Fruit fly (Drosophila melanogaster) whole organism, embryonic: ENCODE data around the gene qtc.

Source experiments
- Antp ChIP-seq: fragments of 200-800 bp; sonication (Bioruptor generic); optimal IDR thresholded peaks from 3 replicates; lab custom pipeline; 2016; ENCODE audit warnings: missing biosample characterization, missing genetic modification characterization
- BEAF-32 ChIP-seq: fragments of 200-800 bp; sonication (Bioruptor generic); optimal IDR thresholded peaks from 3 replicates; lab custom pipeline; 2017; ENCODE audit warnings: missing biosample characterization, missing genetic modification characterization, mild to moderate bottlenecking, moderate library complexity, missing genetic modification reagents
- CG10565 ChIP-seq: fragments of 200-800 bp; sonication (Bioruptor generic); optimal IDR thresholded peaks from 3 replicates; lab custom pipeline; 2016; ENCODE audit warnings: missing biosample characterization, mild to moderate bottlenecking, missing genetic modification characterization
- CG12155 ChIP-seq: fragments of 200-800 bp; sonication (Bioruptor generic); optimal IDR thresholded peaks from 3 replicates; lab custom pipeline; 2016; ENCODE audit warnings: missing biosample characterization, missing genetic modification characterization
- CG12299 ChIP-seq: fragments of 200-800 bp; sonication (Bioruptor generic); optimal IDR thresholded peaks from 2 replicates; lab custom pipeline; 2018; ENCODE audit warnings: missing biosample characterization, mild to moderate bottlenecking, missing genetic modification characterization
- CG1233 ChIP-seq: fragments of 200-800 bp; sonication (Bioruptor generic); optimal IDR thresholded peaks from 4 replicates; lab custom pipeline; 2018; ENCODE audit warnings: missing biosample characterization, mild to moderate bottlenecking, missing genetic modification characterization
- CG12391 ChIP-seq: fragments of 200-800 bp; sonication (Bioruptor generic); optimal IDR thresholded peaks from 3 replicates; lab custom pipeline; 2018; ENCODE audit warnings: missing biosample characterization, mild to moderate bottlenecking, missing genetic modification characterization, moderate library complexity
- CG16779 ChIP-seq: fragments of 200-800 bp; sonication (Bioruptor generic); IDR thresholded peaks from 2 replicates; pipeline ENCODE4 v1.3.6; 2022; ENCODE audit warnings: missing biosample characterization, missing genetic modification characterization
- CG2116 ChIP-seq: fragments of 200-800 bp; sonication (Bioruptor generic); optimal IDR thresholded peaks from 3 replicates; lab custom pipeline; 2018; ENCODE audit warnings: missing biosample characterization, mild to moderate bottlenecking, missing genetic modification characterization
- CG31224 ChIP-seq: fragments of 200-800 bp; sonication (Bioruptor generic); IDR thresholded peaks from 2 replicates; pipeline ENCODE4 v1.3.6; 2022; ENCODE audit warnings: missing biosample characterization, missing genetic modification characterization
- CG34422 ChIP-seq: fragments of 200-800 bp; sonication (Bioruptor generic); IDR thresholded peaks from 3 replicates; pipeline ENCODE4 v1.3.6; 2022; ENCODE audit warnings: missing biosample characterization, missing genetic modification characterization
- CG3847 ChIP-seq: fragments of 200-800 bp; sonication (Bioruptor generic); IDR thresholded peaks from 2 replicates; pipeline ENCODE4 v1.3.6; 2022; ENCODE audit warnings: missing biosample characterization, missing genetic modification characterization
- CG4328 ChIP-seq: fragments of 200-800 bp; sonication (Bioruptor generic); optimal IDR thresholded peaks from 3 replicates; lab custom pipeline; 2017; ENCODE audit warnings: missing biosample characterization, missing genetic modification reagents, missing genetic modification characterization
- CG43689 ChIP-seq: fragments of 200-800 bp; sonication (Bioruptor generic); IDR thresholded peaks from 2 replicates; pipeline ENCODE4 v1.3.6; 2022; ENCODE audit warnings: missing biosample characterization, missing genetic modification characterization
- CG7271 ChIP-seq: fragments of 200-800 bp; sonication (Bioruptor generic); optimal IDR thresholded peaks from 2 replicates; lab custom pipeline; 2018; ENCODE audit warnings: missing biosample characterization, mild to moderate bottlenecking, missing genetic modification characterization, moderate library complexity
- CG8290 ChIP-seq, 3 experiments: fragments of 200-800 bp; sonication (Bioruptor generic); optimal IDR thresholded peaks; 2 replicates each; lab custom pipeline; 2016 to 2019; ENCODE audit warnings: missing biosample characterization in 3 of 3, missing genetic modification characterization in 3 of 3, mild to moderate bottlenecking in 2 of 3, moderate library complexity in 1 of 3
- CG9727 ChIP-seq: fragments of 200-800 bp; sonication (Bioruptor generic); optimal IDR thresholded peaks from 3 replicates; lab custom pipeline; 2017; ENCODE audit warnings: missing biosample characterization, mild to moderate bottlenecking, missing genetic modification characterization
- CG9797 ChIP-seq: fragments of 200-800 bp; sonication (Bioruptor generic); optimal IDR thresholded peaks from 3 replicates; lab custom pipeline; 2018; ENCODE audit warnings: missing biosample characterization, mild to moderate bottlenecking, missing genetic modification characterization
- Camta ChIP-seq: fragments of 200-800 bp; sonication (Bioruptor generic); optimal IDR thresholded peaks from 2 replicates; lab custom pipeline; 2016; ENCODE audit warnings: missing biosample characterization, missing genetic modification characterization
- D ChIP-seq, 2 experiments: fragments of 200-800 bp in 1 of 2; fragments of >200 bp in 1 of 2; sonication (Bioruptor generic) in 1 of 2; optimal IDR thresholded peaks; 2 replicates in 1 of 2; 3 replicates in 1 of 2; lab custom pipeline; 2017; ENCODE audit warnings: mild to moderate bottlenecking in 1 of 2, missing biosample characterization in 1 of 2, missing genetic modification characterization in 1 of 2, missing genetic modification reagents in 1 of 2
- Lpt ChIP-seq: fragments of >200 bp; optimal IDR thresholded peaks from 2 replicates; lab custom pipeline; 2018; ENCODE audit warnings: missing biosample characterization, missing genetic modification characterization
- Max ChIP-seq: fragments of 200-800 bp; sonication (Bioruptor generic); optimal IDR thresholded peaks from 2 replicates; lab custom pipeline; 2016; ENCODE audit warnings: missing biosample characterization, mild to moderate bottlenecking, missing genetic modification characterization
- Mes4 ChIP-seq: fragments of 200-800 bp; sonication (Bioruptor generic); optimal IDR thresholded peaks from 2 replicates; lab custom pipeline; 2016; ENCODE audit warnings: missing biosample characterization, missing genetic modification characterization
- Oaz ChIP-seq: fragments of 200-800 bp; sonication (Bioruptor generic); IDR thresholded peaks from 2 replicates; pipeline ENCODE4 v1.3.6; 2022; ENCODE audit warnings: missing biosample characterization, missing genetic modification characterization
- Rfx ChIP-seq: fragments of 200-800 bp; sonication (Bioruptor generic); IDR thresholded peaks from 2 replicates; pipeline ENCODE4 v1.3.6; 2022; ENCODE audit warnings: missing biosample characterization, missing genetic modification characterization
- Sin3A ChIP-seq: fragments of >200 bp; optimal IDR thresholded peaks from 2 replicates; lab custom pipeline; 2018
- Sry-δ ChIP-seq: fragments of 200-800 bp; sonication (Bioruptor generic); optimal IDR thresholded peaks from 2 replicates; lab custom pipeline; 2016; ENCODE audit warnings: missing biosample characterization, missing genetic modification characterization
- YL-1 ChIP-seq: fragments of 200-800 bp; sonication (Bioruptor generic); optimal IDR thresholded peaks from 3 replicates; lab custom pipeline; 2017; ENCODE audit warnings: missing biosample characterization, mild to moderate bottlenecking, missing genetic modification characterization
- ara ChIP-seq: fragments of 200-800 bp; sonication (Bioruptor generic); IDR thresholded peaks from 2 replicates; pipeline ENCODE4 v1.3.6; 2022; ENCODE audit warnings: missing biosample characterization, missing genetic modification characterization
- btn ChIP-seq: fragments of 200-800 bp; sonication (Bioruptor generic); optimal IDR thresholded peaks from 2 replicates; lab custom pipeline; 2016; ENCODE audit warnings: missing biosample characterization, missing genetic modification characterization
- cg ChIP-seq: fragments of 200-800 bp; sonication (Bioruptor generic); optimal IDR thresholded peaks from 3 replicates; lab custom pipeline; 2019; ENCODE audit warnings: missing biosample characterization, mild to moderate bottlenecking, missing genetic modification characterization, moderate library complexity
- ci ChIP-seq: fragments of 200-800 bp; sonication (Bioruptor generic); IDR thresholded peaks from 3 replicates; pipeline ENCODE4 v1.3.6; 2022; ENCODE audit warnings: missing biosample characterization, missing genetic modification characterization
- crp ChIP-seq, 2 experiments: fragments of 200-800 bp; sonication (Bioruptor generic); optimal IDR thresholded peaks; 2 replicates in 1 of 2; 3 replicates in 1 of 2; lab custom pipeline; 2017; ENCODE audit warnings: missing biosample characterization in 2 of 2, missing genetic modification characterization in 2 of 2, mild to moderate bottlenecking in 1 of 2, moderate library complexity in 1 of 2
- eyg ChIP-seq: fragments of 200-800 bp; sonication (Bioruptor generic); optimal IDR thresholded peaks from 3 replicates; lab custom pipeline; 2016; ENCODE audit warnings: missing biosample characterization, missing genetic modification characterization
- gcm ChIP-seq: fragments of 200-800 bp; sonication (Bioruptor generic); optimal IDR thresholded peaks from 2 replicates; lab custom pipeline; 2019; ENCODE audit warnings: missing biosample characterization, mild to moderate bottlenecking, missing genetic modification characterization, moderate library complexity
- gcm2 ChIP-seq: fragments of 200-800 bp; sonication (Bioruptor generic); optimal IDR thresholded peaks from 2 replicates; lab custom pipeline; 2016; ENCODE audit warnings: missing biosample characterization, missing genetic modification characterization
- gsb-n ChIP-seq: fragments of 200-800 bp; sonication (Bioruptor generic); optimal IDR thresholded peaks from 3 replicates; lab custom pipeline; 2018; ENCODE audit warnings: missing biosample characterization, mild to moderate bottlenecking, missing genetic modification characterization
- jumu ChIP-seq: fragments of 200-800 bp; sonication (Bioruptor generic); optimal IDR thresholded peaks from 3 replicates; lab custom pipeline; 2016; ENCODE audit warnings: missing biosample characterization, missing genetic modification characterization
- kah ChIP-seq: fragments of 200-800 bp; sonication (Bioruptor generic); optimal IDR thresholded peaks from 2 replicates; lab custom pipeline; 2018; ENCODE audit warnings: missing biosample characterization, mild to moderate bottlenecking, missing genetic modification characterization
- klu ChIP-seq: fragments of 200-800 bp; sonication (Bioruptor generic); IDR thresholded peaks from 2 replicates; pipeline ENCODE4 v1.3.6; 2022; ENCODE audit warnings: missing biosample characterization, missing genetic modification characterization
- lola ChIP-seq, 3 experiments: fragments of >200 bp in 2 of 3; fragments of 200-800 bp in 1 of 3; sonication (Bioruptor generic) in 1 of 3; optimal IDR thresholded peaks; 2 replicates each; lab custom pipeline; 2017 to 2019; ENCODE audit warnings: missing biosample characterization in 3 of 3, missing genetic modification characterization in 3 of 3, mild to moderate bottlenecking in 1 of 3, moderate library complexity in 1 of 3
- otp ChIP-seq: fragments of 200-800 bp; sonication (Bioruptor generic); IDR thresholded peaks from 3 replicates; pipeline ENCODE4, ENCODE4 v1.3.6; 2022; ENCODE audit warnings: missing biosample characterization, missing genetic modification characterization
- pb ChIP-seq: fragments of 200-800 bp; sonication (Bioruptor generic); optimal IDR thresholded peaks from 3 replicates; lab custom pipeline; 2016; ENCODE audit warnings: missing biosample characterization, missing genetic modification characterization
- sc ChIP-seq, 3 experiments: fragments of >200 bp in 2 of 3; fragments of 200-800 bp in 1 of 3; sonication (Bioruptor generic) in 1 of 3; optimal IDR thresholded peaks; 2 replicates in 2 of 3; 3 replicates in 1 of 3; lab custom pipeline; 2017; ENCODE audit warnings: mild to moderate bottlenecking in 1 of 3, missing biosample characterization in 1 of 3, missing genetic modification characterization in 1 of 3, missing genetic modification reagents in 1 of 3
- slou ChIP-seq: fragments of 200-800 bp; sonication (Bioruptor generic); optimal IDR thresholded peaks from 3 replicates; lab custom pipeline; 2016; ENCODE audit warnings: missing biosample characterization, missing genetic modification characterization
- tup ChIP-seq: fragments of 200-800 bp; sonication (Bioruptor generic); optimal IDR thresholded peaks from 2 replicates; lab custom pipeline; 2016; ENCODE audit warnings: missing biosample characterization, mild to moderate bottlenecking, missing genetic modification characterization, moderate library complexity
- twi ChIP-seq: fragments of 200-800 bp; optimal IDR thresholded peaks from 2 replicates; lab custom pipeline; 2019; ENCODE audit warnings: missing biosample characterization, mild to moderate bottlenecking, missing genetic modification characterization, moderate library complexity
- wor ChIP-seq: fragments of 200-800 bp; sonication (Bioruptor generic); IDR thresholded peaks from 2 replicates; pipeline ENCODE4 v1.3.6; 2022; ENCODE audit warnings: missing biosample characterization, missing genetic modification characterization
- zfh1 ChIP-seq: fragments of 200-800 bp; sonication (Bioruptor generic); IDR thresholded peaks from 3 replicates; pipeline ENCODE4 v1.3.6; 2022; ENCODE audit warnings: missing biosample characterization, missing genetic modification characterization

The qtc gene

DNA sequence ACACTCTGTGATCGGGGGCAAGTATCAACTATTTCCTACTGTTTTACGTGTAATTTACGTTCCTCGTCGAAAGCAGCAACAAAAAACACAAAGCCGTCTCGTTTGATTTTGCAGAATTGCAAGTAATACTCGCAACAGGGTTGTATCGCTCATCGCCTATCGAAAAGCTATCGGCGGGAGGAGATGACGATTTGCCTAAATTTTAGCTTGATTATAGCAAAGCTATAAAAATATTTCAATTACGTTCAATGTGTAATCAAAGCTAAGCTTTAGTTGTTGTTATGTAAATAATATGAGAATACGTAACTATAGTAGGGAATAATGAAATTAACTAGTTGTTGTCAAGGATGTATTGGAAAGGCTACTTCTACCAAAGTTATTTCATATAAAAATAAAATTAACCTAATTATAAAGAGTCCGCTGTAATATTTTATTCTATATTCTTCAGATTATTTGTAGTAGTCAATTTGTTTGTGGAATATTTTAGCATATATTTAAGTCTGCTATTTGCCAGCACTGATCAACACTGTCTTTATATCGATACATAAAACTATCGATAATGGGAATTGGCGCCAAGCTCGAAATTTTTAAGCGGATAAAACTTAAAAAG, 865 bp upstream of the qtc start, which contains the start of gene Rpn11 (continued):
- TF ChIP-seq CG16779, result no peak
- no peak for TF ChIP-seq CG10565
- 0 out of 2 replicates have a peak, but pooled peaks have one; percentile 18 for TF ChIP-seq ara
- no peak for TF ChIP-seq D (optimal IDR thresholded peaks at IDR 0.05; lab: Kevin White, UChicago)
- TF ChIP-seq D (GFP tag; optimal IDR thresholded peaks at IDR 0.05; lab: Kevin White, UChicago), result no peak
- TF ChIP-seq CG43689 (GFP tag; lab: Robert Waterston, UW), result no peak
- TF ChIP-seq klu (GFP tag; lab: Robert Waterston, UW), result no peak
- TF ChIP-seq twi (tag; lab: Kevin White, UChicago), result peak; percentile 43
- TF ChIP-seq Lpt (GFP tag; lab: Kevin White, UChicago), result no peak
- TF ChIP-seq CG1233 (GFP tag; lab: Kevin White, UChicago), result peak; percentile 30
- TF ChIP-seq eyg (GFP tag; lab: Kevin White, UChicago), result no peak
- no peak for TF ChIP-seq cg (GFP tag; lab: Kevin White, UChicago)
- TF ChIP-seq Oaz, result no peak
- TF ChIP-seq crp (GFP tag; optimal IDR thresholded peaks at IDR 0.05; lab: Kevin White, UChicago), result peak in 1 of 2 experiments; percentile 20
- TF ChIP-seq Max (GFP tag; lab: Kevin White, UChicago), result peak; percentile 46
- TF ChIP-seq kah (GFP tag; lab: Kevin White, UChicago), result no peak
- peak; percentile 79 for TF ChIP-seq CG9727
- no peak for TF ChIP-seq sc (optimal IDR thresholded peaks at IDR 0.05; lab: Kevin White, UChicago)
- peak; percentile 24 for TF ChIP-seq sc (GFP tag; optimal IDR thresholded peaks at IDR 0.05; lab: Kevin White, UChicago)
- TF ChIP-seq Sin3A (lab: Kevin White, UChicago), result peak; percentile 6
- TF ChIP-seq CG2116 (GFP tag; lab: Kevin White, UChicago), result peak; percentile 99
- peak; percentile 36 for TF ChIP-seq gcm (GFP tag; lab: Kevin White, UChicago)
- no peak for TF ChIP-seq CG12299 (tag; lab: Kevin White, UChicago)
- TF ChIP-seq gcm2 (GFP tag; lab: Kevin White, UChicago), result no peak
- peak; percentile 36 for TF ChIP-seq CG8290 (GFP tag; optimal IDR thresholded peaks at IDR 0.05; lab: Kevin White, UChicago)
- peak; percentile 16 to 58 for TF ChIP-seq CG8290 (tag; optimal IDR thresholded peaks at IDR 0.05; lab: Kevin White, UChicago)
- no peak for TF ChIP-seq CG7271
- TF ChIP-seq btn, result no peak
- TF ChIP-seq Rfx (GFP tag; lab: Robert Waterston, UW), result peak; percentile 52; the same call in 1 of the 2 replicates
- TF ChIP-seq ci (GFP tag; lab: Robert Waterston, UW), result 0 out of 3 replicates have a peak, but pooled peaks have one; percentile 9
- no peak for TF ChIP-seq Mes4 (GFP tag; lab: Kevin White, UChicago)
- peak; percentile 63 for TF ChIP-seq YL-1 (GFP tag; lab: Kevin White, UChicago)
- no peak for TF ChIP-seq zfh1 (GFP tag; lab: Robert Waterston, UW)
- peak; percentile 51 for TF ChIP-seq Sry-δ (GFP tag; lab: Kevin White, UChicago)
- TF ChIP-seq BEAF-32 (GFP tag; lab: Kevin White, UChicago), result peak; percentile 78
- TF ChIP-seq slou (GFP tag; lab: Kevin White, UChicago), result peak; percentile 49
- no peak for TF ChIP-seq otp
- TF ChIP-seq Camta (GFP tag; lab: Kevin White, UChicago), result no peak
- TF ChIP-seq CG34422 (GFP tag; lab: Robert Waterston, UW), result no peak
- 0 out of 2 replicates have a peak, but pooled peaks have one; percentile 9 for TF ChIP-seq CG31224
- TF ChIP-seq wor, result no peak
- TF ChIP-seq Antp (GFP tag; lab: Kevin White, UChicago), result peak; percentile 18
- TF ChIP-seq CG4328 (GFP tag; lab: Kevin White, UChicago), result peak; percentile 60
- peak in 1 of 3 experiments; percentile 80 for TF ChIP-seq lola (GFP tag; optimal IDR thresholded peaks at IDR 0.05; lab: Kevin White, UChicago)
- TF ChIP-seq CG12391 (tag; lab: Kevin White, UChicago), result peak; percentile 86
- no peak for TF ChIP-seq CG9797 (GFP tag; lab: Kevin White, UChicago)
- peak; percentile 71 for TF ChIP-seq CG12155
- TF ChIP-seq jumu (GFP tag; lab: Kevin White, UChicago), result no peak
- peak; percentile 47 for TF ChIP-seq gsb-n (tag; lab: Kevin White, UChicago)
- TF ChIP-seq CG3847 (GFP tag; lab: Robert Waterston, UW), result peak; percentile 58
- TF ChIP-seq tup (GFP tag; lab: Kevin White, UChicago), result no peak
- TF ChIP-seq pb (GFP tag; lab: Kevin White, UChicago), result no peak
